Worm (Caenorhabditis elegans) whole organism, L2 larva: Measurements from ENCODE around the gene gcy-20.

Source experiments
- F13H6.1 ChIP-seq: sonication (generic microtip); optimal IDR thresholded peaks from 2 replicates; lab custom pipeline; 2016; ENCODE audit warnings: missing genetic modification characterization, missing compliant biosample characterization
- ceh-16 ChIP-seq: fragments of 150-350 bp; optimal IDR thresholded peaks from 2 replicates; lab custom pipeline; 2014; ENCODE audit warnings: missing biosample characterization, missing genetic modification characterization
- nhr-11 ChIP-seq: fragments of 150-350 bp; optimal IDR thresholded peaks from 2 replicates; lab custom pipeline; 2014; ENCODE audit warnings: missing biosample characterization, missing genetic modification characterization
- nhr-237 ChIP-seq: fragments of 150-350 bp; optimal IDR thresholded peaks from 2 replicates; lab custom pipeline; 2014; ENCODE audit warnings: missing biosample characterization, missing genetic modification characterization
- skn-1 ChIP-seq: sonication (generic microtip); optimal IDR thresholded peaks from 2 replicates; lab custom pipeline; 2017; ENCODE audit warnings: missing biosample characterization, missing genetic modification characterization

DNA sequence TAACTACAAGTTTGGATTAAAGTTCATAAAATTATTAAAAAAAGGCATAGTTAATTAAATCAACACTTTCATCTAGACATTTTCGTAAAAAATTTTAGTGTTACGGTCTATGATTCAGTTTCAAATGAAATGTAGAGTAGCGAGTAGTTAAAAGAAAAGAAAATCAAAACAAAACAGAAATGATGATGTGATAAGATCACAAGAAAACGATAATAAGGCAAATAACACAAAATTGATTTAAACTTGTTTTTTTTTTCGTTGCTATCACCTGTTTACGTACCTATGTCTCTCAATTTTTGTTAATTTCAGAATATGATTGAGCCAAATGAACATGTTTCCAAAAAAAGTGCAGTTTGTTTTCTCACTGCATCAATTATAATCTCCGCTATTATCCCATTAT, 23.7 kb downstream of the gcy-20 start, which contains the start of the genes F21H7.2 and F21H7.12:
- TF ChIP-seq nhr-11 (tag; lab: Kevin White, UChicago) (no peak), skn-1 (tag; lab: Kevin White, UChicago) (no peak), nhr-237 (tag; lab: Kevin White, UChicago) (no peak), F13H6.1 (tag; lab: Kevin White, UChicago) (no peak), ceh-16 (tag; lab: Kevin White, UChicago) (no peak)
